Fruit fly (Drosophila melanogaster) whole organism, wandering third instar larva: ENCODE data around the gene CG8319.

Experiments
- Abd-B ChIP-seq: fragments of >200 bp; optimal IDR thresholded peaks from 2 replicates; lab custom pipeline; 2017; ENCODE audit warnings: missing biosample characterization, missing genetic modification characterization
- CG32264 ChIP-seq: fragments of 200-800 bp; sonication (Bioruptor generic); optimal IDR thresholded peaks from 2 replicates; lab custom pipeline; 2016; ENCODE audit warnings: missing biosample characterization, missing genetic modification characterization
- CG9705 ChIP-seq: fragments of 200-800 bp; sonication (Bioruptor generic); optimal IDR thresholded peaks from 2 replicates; lab custom pipeline; 2018; ENCODE audit warnings: missing biosample characterization, mild to moderate bottlenecking, missing genetic modification characterization
- Dfd ChIP-seq: fragments of >200 bp; optimal IDR thresholded peaks from 2 replicates; lab custom pipeline; 2017; ENCODE audit warnings: missing biosample characterization, missing genetic modification characterization
- HLH106 ChIP-seq: fragments of 200-800 bp; optimal IDR thresholded peaks from 3 replicates; lab custom pipeline; 2019; ENCODE audit warnings: missing biosample characterization, mild to moderate bottlenecking, missing genetic modification characterization, moderate library complexity
- Hnf4 ChIP-seq: fragments of 200-800 bp; sonication (Bioruptor generic); optimal IDR thresholded peaks from 2 replicates; lab custom pipeline; 2016; ENCODE audit warnings: missing biosample characterization, mild to moderate bottlenecking, missing genetic modification characterization
- Hr78 ChIP-seq: fragments of >200 bp; optimal IDR thresholded peaks from 2 replicates; lab custom pipeline; 2017; ENCODE audit warnings: missing biosample characterization, missing genetic modification characterization
- Hr83 ChIP-seq: fragments of 200-300 bp; sonication (Bioruptor generic); optimal IDR thresholded peaks from 2 replicates; lab custom pipeline; 2016; ENCODE audit warnings: missing biosample characterization, mild to moderate bottlenecking, missing genetic modification characterization, moderate library complexity; ENCODE audit not compliant: poor library complexity, severe bottlenecking
- Jra ChIP-seq: sonication (Bioruptor generic); optimal IDR thresholded peaks from 2 replicates; lab custom pipeline; 2016; ENCODE audit warnings: missing biosample characterization, missing genetic modification characterization
- Mio ChIP-seq: sonication (Bioruptor generic); optimal IDR thresholded peaks from 2 replicates; lab custom pipeline; 2016; ENCODE audit warnings: missing biosample characterization, missing genetic modification characterization
- Myc ChIP-seq: fragments of >200 bp; optimal IDR thresholded peaks from 2 replicates; lab custom pipeline; 2017
- N ChIP-seq: fragments of >200 bp; optimal IDR thresholded peaks from 2 replicates; lab custom pipeline; 2018; ENCODE audit warnings: missing biosample characterization, missing external identifiers, missing genetic modification characterization
- OdsH ChIP-seq: fragments of 200-800 bp; sonication (Bioruptor generic); optimal IDR thresholded peaks from 2 replicates; lab custom pipeline; 2016; ENCODE audit warnings: missing biosample characterization, mild to moderate bottlenecking, missing genetic modification characterization
- Rel ChIP-seq, 2 experiments: fragments of 200-800 bp; sonication (Bioruptor generic) in 1 of 2; optimal IDR thresholded peaks; 2 replicates in 1 of 2; 3 replicates in 1 of 2; lab custom pipeline; 2016 to 2019; ENCODE audit warnings: mild to moderate bottlenecking in 2 of 2, missing biosample characterization in 2 of 2, missing genetic modification characterization in 2 of 2, moderate library complexity in 1 of 2
- Sp1 ChIP-seq: fragments of 200-800 bp; sonication (Bioruptor generic); optimal IDR thresholded peaks from 3 replicates; lab custom pipeline; 2019; ENCODE audit warnings: missing biosample characterization, mild to moderate bottlenecking, missing genetic modification characterization, moderate library complexity
- br ChIP-seq: fragments of 200-800 bp; sonication (Bioruptor generic); optimal IDR thresholded peaks from 2 replicates; lab custom pipeline; 2016; ENCODE audit warnings: missing biosample characterization, missing genetic modification characterization
- brk ChIP-seq: fragments of 200-800 bp; sonication (Bioruptor generic); optimal IDR thresholded peaks from 2 replicates; lab custom pipeline; 2016; ENCODE audit warnings: missing biosample characterization, mild to moderate bottlenecking, missing genetic modification characterization
- dl ChIP-seq, 2 experiments: fragments of 175-275, 200-275 bp in 1 of 2; fragments of 200-275 bp in 1 of 2; sonication (Bioruptor generic); optimal IDR thresholded peaks; lab custom pipeline; 2018; ENCODE audit warnings: mild to moderate bottlenecking in 2 of 2, missing biosample characterization in 2 of 2, missing genetic modification characterization in 2 of 2, moderate library complexity in 2 of 2; ENCODE audit not compliant: partially characterized antibody in 2 of 2, insufficient read depth in 1 of 2
- dmrt93B ChIP-seq: fragments of 200-800 bp; sonication (Bioruptor generic); optimal IDR thresholded peaks from 2 replicates; lab custom pipeline; 2018; ENCODE audit warnings: missing biosample characterization, mild to moderate bottlenecking, missing genetic modification characterization
- dsf ChIP-seq: sonication (Bioruptor generic); optimal IDR thresholded peaks from 2 replicates; lab custom pipeline; 2016; ENCODE audit warnings: missing biosample characterization, missing genetic modification characterization, borderline replicate concordance
- ey ChIP-seq: fragments of 200-800 bp; sonication (Bioruptor generic); optimal IDR thresholded peaks from 2 replicates; lab custom pipeline; 2016; ENCODE audit warnings: missing biosample characterization, missing genetic modification characterization
- foxo ChIP-seq, 2 experiments: fragments of 200-800 bp; sonication (Bioruptor generic); optimal IDR thresholded peaks; 2 replicates in 1 of 2; 3 replicates in 1 of 2; lab custom pipeline; 2016 to 2017; ENCODE audit warnings: missing biosample characterization in 2 of 2, missing genetic modification characterization in 2 of 2
- fru ChIP-seq: fragments of 200-800 bp; sonication (Bioruptor generic); optimal IDR thresholded peaks from 3 replicates; lab custom pipeline; 2016; ENCODE audit warnings: missing biosample characterization, mild to moderate bottlenecking, missing genetic modification characterization
- h ChIP-seq: fragments of 200-800 bp; sonication (Bioruptor generic); optimal IDR thresholded peaks from 3 replicates; lab custom pipeline; 2016; ENCODE audit warnings: missing biosample characterization, mild to moderate bottlenecking, missing genetic modification characterization
- jim ChIP-seq: fragments of 175-275, 200-325 bp; sonication (Bioruptor generic); optimal IDR thresholded peaks from 2 replicates; lab custom pipeline; 2016; ENCODE audit warnings: missing biosample characterization, mild to moderate bottlenecking, missing genetic modification characterization
- lola ChIP-seq: fragments of >200 bp; optimal IDR thresholded peaks from 2 replicates; lab custom pipeline; 2017; ENCODE audit warnings: missing biosample characterization, missing genetic modification characterization
- pan ChIP-seq: fragments of >200 bp; optimal IDR thresholded peaks from 2 replicates; lab custom pipeline; 2017
- psq ChIP-seq: fragments of 200-800 bp; sonication (Bioruptor generic); optimal IDR thresholded peaks from 3 replicates; lab custom pipeline; 2017; ENCODE audit warnings: missing biosample characterization, mild to moderate bottlenecking, missing genetic modification characterization, moderate library complexity
- rgr ChIP-seq: fragments of 200-800 bp; sonication (Bioruptor generic); optimal IDR thresholded peaks from 3 replicates; lab custom pipeline; 2016; ENCODE audit warnings: missing biosample characterization, mild to moderate bottlenecking, missing genetic modification characterization
- sv ChIP-seq: fragments of 200-800 bp; sonication (Bioruptor generic); optimal IDR thresholded peaks from 3 replicates; lab custom pipeline; 2016; ENCODE audit warnings: missing biosample characterization, missing genetic modification characterization
- tai ChIP-seq: sonication (Bioruptor generic); optimal IDR thresholded peaks from 2 replicates; lab custom pipeline; 2016; ENCODE audit warnings: missing biosample characterization, missing genetic modification characterization
- usp ChIP-seq: fragments of >200 bp; optimal IDR thresholded peaks from 2 replicates; lab custom pipeline; 2017; ENCODE audit warnings: missing biosample characterization, missing genetic modification characterization
- woc ChIP-seq: sonication (Bioruptor generic); optimal IDR thresholded peaks from 2 replicates; lab custom pipeline; 2016; ENCODE audit warnings: missing biosample characterization, mild to moderate bottlenecking, missing genetic modification characterization

Gene CG8319

DNA sequence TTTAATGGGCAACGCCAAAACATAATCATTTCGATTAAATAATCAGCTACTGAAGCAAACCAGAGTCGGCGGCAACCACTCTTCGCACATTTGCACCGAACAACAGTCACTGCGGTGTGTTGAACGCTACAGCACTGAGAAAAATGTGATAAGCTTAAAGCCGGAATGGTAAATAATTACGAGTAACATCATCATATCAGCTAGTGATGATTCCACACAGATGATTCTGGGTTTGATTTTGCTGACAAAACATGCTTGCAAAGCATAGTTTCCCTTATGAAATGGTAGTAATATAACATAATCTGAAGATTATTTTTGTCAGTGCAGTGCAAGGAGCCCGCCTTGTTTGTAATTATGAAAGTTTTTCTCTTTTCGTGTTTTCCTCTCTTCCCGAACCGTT lies 29.0 kb upstream of the CG8319 start (continued):
- TF ChIP-seq br (GFP tag; lab: Kevin White, UChicago) (peak; percentile 59), Jra (GFP tag; lab: Kevin White, UChicago) (no peak), jim (no peak)

DNA sequence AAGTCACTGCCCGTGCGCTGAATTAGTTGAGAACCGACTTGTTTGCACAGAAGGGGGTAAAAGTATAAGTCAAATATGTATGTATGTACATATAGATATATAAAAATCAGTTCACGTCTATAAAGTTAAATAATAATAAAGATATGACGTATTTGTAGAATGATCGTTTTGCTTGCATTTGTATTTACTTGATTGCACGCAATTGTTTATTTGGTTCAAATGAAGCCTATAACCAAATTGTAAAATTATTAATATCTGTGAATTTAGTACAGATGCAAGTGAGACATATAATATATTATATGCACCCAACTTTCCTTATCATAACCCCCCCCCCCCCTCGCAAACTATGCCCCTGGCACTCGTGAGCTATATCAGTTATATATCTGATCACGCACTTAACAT lies 26.6 kb upstream of the CG8319 start:
- TF ChIP-seq psq (GFP tag; lab: Kevin White, UChicago) = peak; percentile 30
- peak; percentile 20 for TF ChIP-seq rgr (GFP tag; lab: Kevin White, UChicago)
- TF ChIP-seq OdsH (GFP tag; lab: Kevin White, UChicago) = peak; percentile 27
- no peak for TF ChIP-seq Hnf4 (GFP tag; lab: Kevin White, UChicago)
- peak in 1 of 2 experiments; percentile 41 for TF ChIP-seq foxo (GFP tag; optimal IDR thresholded peaks at IDR 0.05; lab: Kevin White, UChicago)
- no peak for TF ChIP-seq N (GFP tag; lab: Kevin White, UChicago)
- peak; percentile 51 for TF ChIP-seq Sp1 (GFP tag; lab: Kevin White, UChicago)
- TF ChIP-seq h = peak; percentile 31
- no peak for TF ChIP-seq tai (GFP tag; lab: Kevin White, UChicago)
- no peak for TF ChIP-seq Rel (GFP tag; optimal IDR thresholded peaks at IDR 0.05; lab: Kevin White, UChicago)
- TF ChIP-seq Rel (tag; optimal IDR thresholded peaks at IDR 0.05; lab: Kevin White, UChicago) = no peak
- no peak for TF ChIP-seq usp (GFP tag; lab: Kevin White, UChicago)
- TF ChIP-seq sv (GFP tag; lab: Kevin White, UChicago) = no peak
- no peak for TF ChIP-seq jim

DNA sequence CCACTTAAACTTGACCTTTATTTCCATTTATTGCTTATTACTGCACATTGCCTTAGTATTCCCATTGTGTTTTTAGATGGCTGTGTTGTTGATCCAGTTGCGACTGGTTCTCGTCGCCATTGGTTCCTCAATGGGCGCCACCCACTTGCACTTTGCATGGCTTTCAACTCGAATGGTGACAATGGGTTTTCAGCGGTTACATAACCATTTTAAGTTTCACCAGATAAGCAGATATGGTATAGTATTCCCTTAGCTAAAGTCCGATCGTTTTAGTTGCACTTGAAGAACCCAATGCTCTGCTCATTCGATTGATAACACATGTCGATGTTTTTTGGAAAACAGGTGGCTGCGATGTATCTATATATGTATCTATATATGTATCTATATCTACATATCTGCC lies 25.2 kb upstream of the CG8319 start:
- TF ChIP-seq Hr83 (peak; percentile 39), dsf (GFP tag; lab: Kevin White, UChicago) (no peak)

DNA sequence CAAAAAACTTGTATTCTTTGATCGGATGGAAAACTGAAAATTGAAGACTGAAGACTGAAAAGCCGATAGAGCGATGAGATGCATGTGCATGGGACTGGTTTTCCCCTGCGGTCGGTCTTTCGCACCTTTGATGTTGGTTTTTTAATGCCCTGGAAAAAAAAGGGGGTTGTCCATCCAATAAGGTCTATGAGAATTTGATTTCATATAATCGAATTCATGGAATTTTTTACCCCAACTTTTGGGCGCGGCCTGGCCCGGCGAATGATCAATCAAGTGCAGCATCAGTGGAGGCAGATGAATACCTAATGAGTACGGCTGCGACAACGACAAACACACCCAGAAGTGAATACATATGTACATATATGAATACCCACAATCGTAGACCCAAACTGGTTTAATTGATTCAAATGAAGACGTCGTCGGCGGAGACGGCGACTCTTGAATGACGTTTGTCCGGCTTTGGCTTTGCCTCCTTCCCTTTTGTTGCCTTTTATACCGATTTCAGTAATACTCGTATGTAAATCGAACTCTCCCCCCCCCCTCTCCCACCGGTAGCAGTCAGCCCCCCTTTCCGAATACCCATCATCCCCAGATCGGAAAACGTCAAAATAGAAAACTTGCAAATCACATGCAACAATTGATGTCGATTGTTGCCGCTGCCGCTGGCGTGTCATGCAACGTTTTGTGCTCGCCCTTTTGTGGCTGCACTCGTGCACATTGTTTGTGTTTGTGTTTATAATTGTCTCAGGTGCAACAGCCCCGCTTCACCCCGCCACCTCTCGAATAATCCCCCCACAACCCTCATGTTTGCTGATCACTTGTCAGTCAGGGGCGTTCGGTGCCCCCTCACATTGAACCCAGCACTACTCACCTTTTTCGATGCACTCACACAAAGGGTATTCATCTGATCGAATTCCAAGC lies 23.8 kb upstream of the CG8319 start:
- no peak for TF ChIP-seq psq (GFP tag; lab: Kevin White, UChicago)
- TF ChIP-seq dmrt93B = no peak
- TF ChIP-seq HLH106 (tag; lab: Kevin White, UChicago) = no peak
- TF ChIP-seq dl (GFP tag; optimal IDR thresholded peaks at IDR 0.05; lab: Kevin White, UChicago; ENCODE audit: insufficient read depth in 1 of 2, partially characterized antibody in 2 of 2) = no peak
- TF ChIP-seq lola = no peak
- no peak for TF ChIP-seq Mio (GFP tag; lab: Kevin White, UChicago)
- TF ChIP-seq Sp1 (GFP tag; lab: Kevin White, UChicago) = no peak
- no peak for TF ChIP-seq CG9705
- TF ChIP-seq Dfd = no peak
- TF ChIP-seq Hr78 = no peak
- no peak for TF ChIP-seq CG32264 (GFP tag; lab: Kevin White, UChicago)
- no peak for TF ChIP-seq dsf (GFP tag; lab: Kevin White, UChicago)
- no peak for TF ChIP-seq Rel (GFP tag; optimal IDR thresholded peaks at IDR 0.05; lab: Kevin White, UChicago)
- no peak for TF ChIP-seq Rel (tag; optimal IDR thresholded peaks at IDR 0.05; lab: Kevin White, UChicago)
- no peak for TF ChIP-seq usp (GFP tag; lab: Kevin White, UChicago)
- TF ChIP-seq Hr83 = no peak
- TF ChIP-seq woc (GFP tag; lab: Kevin White, UChicago) = no peak
- no peak for TF ChIP-seq foxo (GFP tag; optimal IDR thresholded peaks at IDR 0.05; lab: Kevin White, UChicago)
- no peak for TF ChIP-seq Myc (lab: Kevin White, UChicago)
- no peak for TF ChIP-seq Abd-B (GFP tag; lab: Kevin White, UChicago)

DNA sequence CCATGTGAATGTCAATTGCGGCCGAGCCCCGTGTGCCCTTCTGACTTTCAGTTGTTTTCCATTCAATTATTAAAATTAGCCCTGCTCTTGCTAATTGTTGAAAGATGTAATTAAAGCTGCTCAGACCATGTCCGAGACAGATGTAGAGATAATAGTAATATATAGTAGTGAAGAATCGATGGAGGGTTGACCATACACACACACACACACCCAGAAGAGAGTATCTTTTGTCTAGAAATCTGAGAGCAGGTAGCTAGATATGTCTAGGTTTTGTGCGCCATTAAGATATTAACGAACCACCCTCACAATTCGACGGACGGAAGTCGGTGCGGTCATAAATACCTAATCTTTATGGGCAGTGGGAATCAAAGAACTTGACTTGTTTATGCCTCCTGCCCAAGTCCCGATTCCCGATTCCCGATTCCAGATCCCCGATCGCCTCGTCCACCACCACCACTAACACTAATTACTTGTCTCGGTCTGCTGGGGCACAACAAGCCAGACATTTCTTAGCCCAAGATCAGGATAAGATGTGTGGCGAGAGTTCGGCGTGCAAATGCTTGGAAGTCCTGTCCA lies 22.6 kb upstream of the CG8319 start:
- TF ChIP-seq brk (GFP tag; lab: Kevin White, UChicago) = no peak
- no peak for TF ChIP-seq dl (GFP tag; optimal IDR thresholded peaks at IDR 0.05; lab: Kevin White, UChicago; ENCODE audit: insufficient read depth in 1 of 2, partially characterized antibody in 2 of 2)
- no peak for TF ChIP-seq h
- TF ChIP-seq fru = no peak
- no peak for TF ChIP-seq N (GFP tag; lab: Kevin White, UChicago)
- no peak for TF ChIP-seq ey (GFP tag; lab: Kevin White, UChicago)
- TF ChIP-seq Dfd = no peak
- TF ChIP-seq Jra (GFP tag; lab: Kevin White, UChicago) = no peak
- TF ChIP-seq lola = no peak
- TF ChIP-seq OdsH (GFP tag; lab: Kevin White, UChicago) = no peak
- TF ChIP-seq sv (GFP tag; lab: Kevin White, UChicago) = no peak
- no peak for TF ChIP-seq dsf (GFP tag; lab: Kevin White, UChicago)
- no peak for TF ChIP-seq tai (GFP tag; lab: Kevin White, UChicago)
- no peak for TF ChIP-seq pan (lab: Kevin White, UChicago)
- no peak for TF ChIP-seq dmrt93B
- TF ChIP-seq Mio (GFP tag; lab: Kevin White, UChicago) = no peak
